Worm (Caenorhabditis elegans) whole organism, L3 larva: ENCODE data around the gene ugt-45.

Experiments
- ZK546.5 ChIP-seq: sonication (generic microtip); optimal IDR thresholded peaks from 2 replicates; lab custom pipeline; 2017; ENCODE audit warnings: missing biosample characterization, missing genetic modification characterization
- aly-2 ChIP-seq: fragments of 150-350 bp; optimal IDR thresholded peaks from 2 replicates; lab custom pipeline; 2014; ENCODE audit warnings: missing biosample characterization, missing genetic modification characterization
- ama-1 ChIP-seq: fragments of 150-350 bp; optimal IDR thresholded peaks from 2 replicates; lab custom pipeline; 2018
- ceh-16 ChIP-seq: sonication (generic microtip); optimal IDR thresholded peaks from 2 replicates; lab custom pipeline; 2017; ENCODE audit warnings: missing biosample characterization, missing genetic modification characterization
- ceh-28 ChIP-seq: fragments of 150-350 bp; optimal IDR thresholded peaks from 2 replicates; lab custom pipeline; 2014; ENCODE audit warnings: missing biosample characterization, missing genetic modification reagents, missing genetic modification characterization
- ceh-82 ChIP-seq: fragments of 150-350 bp; optimal IDR thresholded peaks from 2 replicates; lab custom pipeline; 2014; ENCODE audit warnings: missing biosample characterization, missing genetic modification characterization
- daf-12 ChIP-seq: fragments of 150-350 bp; optimal IDR thresholded peaks from 2 replicates; lab custom pipeline; 2014; ENCODE audit warnings: missing biosample characterization, missing genetic modification reagents, missing genetic modification characterization
- egl-27 ChIP-seq: sonication (generic microtip); optimal IDR thresholded peaks from 4 replicates; lab custom pipeline; 2017; ENCODE audit warnings: missing biosample characterization, missing genetic modification reagents, missing genetic modification characterization
- egl-5 ChIP-seq: fragments of 150-350 bp; optimal IDR thresholded peaks from 2 replicates; lab custom pipeline; 2017; ENCODE audit warnings: missing biosample characterization, missing genetic modification reagents, missing genetic modification characterization, inconsistent platforms
- elt-1 ChIP-seq: fragments of 150-350 bp; optimal IDR thresholded peaks from 2 replicates; lab custom pipeline; 2014; ENCODE audit warnings: missing biosample characterization, missing genetic modification characterization
- elt-2 ChIP-seq: sonication (generic microtip); optimal IDR thresholded peaks from 2 replicates; lab custom pipeline; 2016; ENCODE audit warnings: missing genetic modification reagents, mild to moderate bottlenecking, missing genetic modification characterization, missing compliant biosample characterization
- elt-3 ChIP-seq, 3 experiments: fragments of 150-350 bp in 1 of 3; sonication (generic microtip) in 2 of 3; optimal IDR thresholded peaks; 2 replicates in 2 of 3; 4 replicates in 1 of 3; lab custom pipeline; 2014 to 2017; ENCODE audit warnings: missing biosample characterization in 3 of 3, missing genetic modification characterization in 3 of 3
- fkh-2 ChIP-seq: fragments of 150-350 bp; optimal IDR thresholded peaks from 2 replicates; lab custom pipeline; 2014; ENCODE audit warnings: missing biosample characterization, missing genetic modification reagents, missing genetic modification characterization
- hmg-11 ChIP-seq: sonication (generic microtip); optimal IDR thresholded peaks from 2 replicates; lab custom pipeline; 2016; ENCODE audit warnings: missing genetic modification characterization, missing compliant biosample characterization
- jun-1 ChIP-seq: fragments of 150-350 bp; optimal IDR thresholded peaks from 2 replicates; lab custom pipeline; 2014; ENCODE audit warnings: missing biosample characterization, missing genetic modification reagents, missing genetic modification characterization
- lin-15B ChIP-seq: fragments of 150-350 bp; optimal IDR thresholded peaks from 2 replicates; lab custom pipeline; 2014; ENCODE audit warnings: missing biosample characterization, missing genetic modification characterization
- mdl-1 ChIP-seq: fragments of 150-350 bp; optimal IDR thresholded peaks from 2 replicates; lab custom pipeline; 2014; ENCODE audit warnings: missing biosample characterization, missing genetic modification characterization
- mml-1 ChIP-seq: fragments of 150-350 bp; sonication (generic microtip); optimal IDR thresholded peaks from 3 replicates; lab custom pipeline; 2014; ENCODE audit warnings: missing biosample characterization, missing genetic modification characterization
- nhr-12 ChIP-seq: fragments of 150-350 bp; optimal IDR thresholded peaks from 2 replicates; lab custom pipeline; 2014; ENCODE audit warnings: missing biosample characterization, missing genetic modification characterization
- nhr-23 ChIP-seq: fragments of 150-350 bp; optimal IDR thresholded peaks from 2 replicates; lab custom pipeline; 2014; ENCODE audit warnings: missing biosample characterization, missing genetic modification reagents, missing genetic modification characterization
- nhr-43 ChIP-seq: sonication (generic microtip); optimal IDR thresholded peaks from 2 replicates; lab custom pipeline; 2016; ENCODE audit warnings: mild to moderate bottlenecking, missing genetic modification characterization, missing compliant biosample characterization; ENCODE audit not compliant: poor library complexity, severe bottlenecking
- nhr-67 ChIP-seq: fragments of 150-350 bp; optimal IDR thresholded peaks from 2 replicates; lab custom pipeline; 2014; ENCODE audit warnings: missing biosample characterization, missing genetic modification characterization
- nhr-76 ChIP-seq: fragments of 150-350 bp; sonication (generic microtip); optimal IDR thresholded peaks from 5 replicates; lab custom pipeline; 2014; ENCODE audit warnings: missing biosample characterization, missing genetic modification characterization
- nhr-77 ChIP-seq: fragments of 150-350 bp; optimal IDR thresholded peaks from 2 replicates; lab custom pipeline; 2014; ENCODE audit warnings: missing biosample characterization, missing genetic modification characterization
- pqm-1 ChIP-seq: fragments of 150-350 bp; optimal IDR thresholded peaks from 2 replicates; lab custom pipeline; 2017; ENCODE audit warnings: missing biosample characterization, missing genetic modification characterization, inconsistent platforms
- sea-2 ChIP-seq: fragments of 150-350 bp; sonication (generic microtip); optimal IDR thresholded peaks from 4 replicates; lab custom pipeline; 2014; ENCODE audit warnings: missing biosample characterization, missing genetic modification reagents, missing genetic modification characterization
- skn-1 ChIP-seq: fragments of 150-350 bp; optimal IDR thresholded peaks from 2 replicates; lab custom pipeline; 2014; ENCODE audit warnings: missing biosample characterization, missing genetic modification characterization
- unc-62 ChIP-seq: fragments of 150-350 bp; sonication (generic microtip); optimal IDR thresholded peaks from 4 replicates; lab custom pipeline; 2014; ENCODE audit warnings: missing biosample characterization, missing genetic modification reagents, missing genetic modification characterization
- zag-1 ChIP-seq: fragments of 150-350 bp; optimal IDR thresholded peaks from 2 replicates; lab custom pipeline; 2014; ENCODE audit warnings: missing biosample characterization, missing genetic modification characterization
- ztf-11 ChIP-seq: fragments of 150-350 bp; optimal IDR thresholded peaks from 2 replicates; lab custom pipeline; 2014; ENCODE audit warnings: missing biosample characterization, missing genetic modification characterization
- ztf-4 ChIP-seq: fragments of 150-350 bp; optimal IDR thresholded peaks from 2 replicates; lab custom pipeline; 2014; ENCODE audit warnings: missing biosample characterization, missing genetic modification characterization

Gene ugt-45

DNA sequence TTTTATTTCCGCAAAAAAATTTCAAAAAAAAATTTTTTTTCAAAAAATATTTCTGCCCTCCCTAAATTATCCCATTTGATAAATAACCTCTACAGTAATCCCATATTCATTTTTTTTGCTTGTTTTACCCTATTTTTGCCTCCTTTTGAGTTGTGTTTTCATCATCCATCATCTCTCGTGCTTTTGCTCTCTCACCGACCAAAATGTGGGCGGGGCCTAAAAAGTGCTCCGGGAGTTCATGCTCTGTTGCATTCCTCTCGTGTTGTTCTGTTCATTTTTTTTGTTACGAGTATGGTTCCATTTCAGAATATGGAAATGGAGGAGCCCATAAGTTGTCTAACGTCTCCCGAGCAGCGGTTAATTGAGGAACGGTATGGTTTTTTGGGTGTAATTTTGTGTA lies 41.7 kb downstream of the ugt-45 start, which contains the start of gene Y37E11AL.1:
Y37E11AL.1 (plus strand) TSS at position 301 of the 400 bp plus-strand sequence.
- TF ChIP-seq elt-3 (tag; optimal IDR thresholded peaks at IDR 0.05; lab: Kevin White, UChicago): no peak
- no peak for TF ChIP-seq lin-15B (tag; lab: Kevin White, UChicago)
- no peak for TF ChIP-seq mdl-1 (tag; lab: Kevin White, UChicago)
- no peak for TF ChIP-seq nhr-43 (tag; lab: Kevin White, UChicago)
- TF ChIP-seq zag-1: no peak
- TF ChIP-seq pqm-1 (tag; lab: Kevin White, UChicago): no peak
- TF ChIP-seq nhr-76: no peak
- no peak for TF ChIP-seq sea-2 (GFP tag; lab: Kevin White, UChicago)
- TF ChIP-seq elt-2: no peak
- TF ChIP-seq ceh-16 (tag; lab: Kevin White, UChicago): no peak
- TF ChIP-seq, all 47 proteins: peak for 0

DNA sequence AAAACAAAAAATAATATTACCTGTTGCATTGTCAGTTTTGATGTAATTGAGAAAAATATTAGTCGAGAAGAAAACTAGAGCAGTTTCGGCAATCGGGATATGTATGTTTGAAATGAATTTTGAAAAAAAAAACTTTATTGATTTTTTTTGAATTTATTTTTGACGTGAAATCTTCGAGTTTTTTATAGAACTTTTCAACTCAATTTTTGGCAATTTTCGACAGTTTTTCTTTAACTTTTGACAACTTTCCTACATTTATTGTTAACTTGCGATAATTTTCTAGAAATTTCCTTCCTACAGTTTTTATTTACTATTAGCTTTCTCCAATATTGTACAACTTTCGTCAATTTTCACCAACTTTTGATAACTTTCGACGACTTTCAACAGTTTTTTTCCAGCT lies 49.0 kb downstream of the ugt-45 start, which contains the start of gene Y37E11AL.12:
Y37E11AL.12 (minus strand) TSS at position 101 of the 400 bp plus-strand sequence.
- TF ChIP-seq elt-2 (no peak), sea-2 (GFP tag; lab: Kevin White, UChicago) (no peak), fkh-2 (tag; lab: Kevin White, UChicago) (no peak), ceh-82 (no peak), ceh-16 (tag; lab: Kevin White, UChicago) (no peak), nhr-23 (no peak), lin-15B (tag; lab: Kevin White, UChicago) (no peak), elt-1 (no peak), egl-5 (tag; lab: Kevin White, UChicago) (no peak), unc-62 (GFP tag; lab: Kevin White, UChicago) (no peak), jun-1 (no peak), ZK546.5 (tag; lab: Kevin White, UChicago) (no peak), ama-1 (lab: Kevin White, UChicago) (no peak), daf-12 (no peak), nhr-12 (tag; lab: Kevin White, UChicago) (no peak), hmg-11 (no peak), ztf-4 (tag; lab: Kevin White, UChicago) (no peak), ceh-28 (tag; lab: Kevin White, UChicago) (no peak), nhr-43 (tag; lab: Kevin White, UChicago) (no peak), mml-1 (tag; lab: Kevin White, UChicago) (no peak)

DNA sequence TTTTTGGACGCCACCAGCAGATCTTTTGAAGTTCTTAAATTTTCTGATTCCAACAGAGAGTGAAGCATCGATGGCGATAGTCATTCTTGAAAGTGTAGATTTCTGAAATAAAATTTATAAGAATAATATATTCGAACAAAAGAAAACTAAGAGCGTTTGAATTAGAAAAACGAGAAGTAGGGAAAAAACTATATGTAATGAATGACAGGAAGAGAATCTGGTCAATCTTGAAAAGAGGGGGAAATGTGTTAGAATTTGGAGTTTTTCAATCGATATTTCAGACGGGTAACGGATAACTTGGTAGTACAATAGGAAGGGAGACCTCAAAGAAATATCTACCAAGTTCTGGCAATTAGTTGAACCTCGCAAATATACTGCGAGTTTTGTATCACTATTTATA lies 50.3 kb downstream of the ugt-45 start, which contains the start of gene Y37E11AL.9:
Y37E11AL.9 (minus strand) TSS at position 101 of the 400 bp plus-strand sequence.
- TF ChIP-seq nhr-67 (tag; lab: Kevin White, UChicago) (no peak), ztf-11 (tag; lab: Kevin White, UChicago) (no peak), aly-2 (no peak), ztf-4 (tag; lab: Kevin White, UChicago) (no peak), ceh-28 (tag; lab: Kevin White, UChicago) (no peak), nhr-77 (tag; lab: Kevin White, UChicago) (no peak), egl-27 (tag; lab: Kevin White, UChicago) (no peak), skn-1 (no peak)
